In genomic region chr3L:10223397-10223796, dm6 we compare ENCODE assay signal across 4 fruit fly cellular contexts.
TF ChIP-seq lines count a peak whose summit lies in the region.

No protein-coding gene starts in this region.

- no peak for TF ChIP-seq CTCF in whole organism, embryonic (GFP tag; optimal IDR thresholded peaks at IDR 0.05; lab: Kevin White, UChicago)

TF ChIP-seq in whole organism, embryonic, 481 proteins besides CTCF, POLR2A, EP300 and RAD21:
- TF ChIP-seq ranshi (GFP tag; IDR thresholded peaks at IDR 0.05; lab: Robert Waterston, UW) (no peak), zfh1 (GFP tag; IDR thresholded peaks at IDR 0.05; lab: Robert Waterston, UW) (no peak), ftz-f1 (GFP tag; optimal IDR thresholded peaks at IDR 0.05; lab: Kevin White, UChicago) (no peak), ATbp (GFP tag; optimal IDR thresholded peaks at IDR 0.05; lab: Kevin White, UChicago) (peak; percentile 6), grn (GFP tag; optimal IDR thresholded peaks at IDR 0.05; lab: Kevin White, UChicago) (peak; percentile 17), Asciz (GFP tag; optimal IDR thresholded peaks at IDR 0.05; lab: Kevin White, UChicago) (peak; percentile 8)
TF ChIP-seq in whole organism, embryonic: peak in this region for 3.

TF ChIP-seq in whole organism, prepupa, 60 proteins besides CTCF, POLR2A, EP300 and RAD21:
- TF ChIP-seq vri (GFP tag; optimal IDR thresholded peaks at IDR 0.05; lab: Kevin White, UChicago), result peak; percentile 88
- no peak for TF ChIP-seq Gug (GFP tag; IDR thresholded peaks at IDR 0.05; lab: Robert Waterston, UW)
- no peak for TF ChIP-seq CG9139 (GFP tag; optimal IDR thresholded peaks at IDR 0.05; lab: Kevin White, UChicago)
- TF ChIP-seq Blimp-1 (GFP tag; optimal IDR thresholded peaks at IDR 0.05; lab: Kevin White, UChicago), result no peak
- TF ChIP-seq fkh (GFP tag; optimal IDR thresholded peaks at IDR 0.05; lab: Kevin White, UChicago), result peak; percentile 63
- TF ChIP-seq Lpt (GFP tag; optimal IDR thresholded peaks at IDR 0.05; lab: Kevin White, UChicago), result no peak
- no peak for TF ChIP-seq OdsH (GFP tag; optimal IDR thresholded peaks at IDR 0.05; lab: Kevin White, UChicago)
- no peak for TF ChIP-seq lz (GFP tag; optimal IDR thresholded peaks at IDR 0.05; lab: Kevin White, UChicago)
- no peak for TF ChIP-seq CG11902 (GFP tag; optimal IDR thresholded peaks at IDR 0.05; lab: Kevin White, UChicago)
- TF ChIP-seq cyc (GFP tag; optimal IDR thresholded peaks at IDR 0.05; lab: Kevin White, UChicago), result no peak
- no peak for TF ChIP-seq CG7368 (GFP tag; optimal IDR thresholded peaks at IDR 0.05; lab: Kevin White, UChicago)
- TF ChIP-seq Ets96B (tag; optimal IDR thresholded peaks at IDR 0.05; lab: Kevin White, UChicago), result no peak
- TF ChIP-seq topi (GFP tag; optimal IDR thresholded peaks at IDR 0.05; lab: Kevin White, UChicago), result no peak
- TF ChIP-seq svp (GFP tag; lab: Kevin White, UChicago), result peak; percentile 96
- no peak for TF ChIP-seq Sox14 (GFP tag; optimal IDR thresholded peaks at IDR 0.05; lab: Kevin White, UChicago)

TF ChIP-seq in whole organism, pupa, 21 proteins besides CTCF, POLR2A, EP300 and RAD21:
- TF ChIP-seq CG4496 (GFP tag; IDR thresholded peaks at IDR 0.05; lab: Robert Waterston, UW) (no peak), EcR (GFP tag; optimal IDR thresholded peaks at IDR 0.05; lab: Kevin White, UChicago) (peak; percentile 58)

TF ChIP-seq in whole organism, wandering third instar larva, 38 proteins besides CTCF, POLR2A, EP300 and RAD21:
- no peak for TF ChIP-seq fru (GFP tag; optimal IDR thresholded peaks at IDR 0.05; lab: Kevin White, UChicago)
- no peak for TF ChIP-seq sv (GFP tag; optimal IDR thresholded peaks at IDR 0.05; lab: Kevin White, UChicago)
- no peak for TF ChIP-seq OdsH (GFP tag; optimal IDR thresholded peaks at IDR 0.05; lab: Kevin White, UChicago)
- no peak for TF ChIP-seq Myc (optimal IDR thresholded peaks at IDR 0.05; lab: Kevin White, UChicago)
- TF ChIP-seq tai (GFP tag; optimal IDR thresholded peaks at IDR 0.05; lab: Kevin White, UChicago), result peak; percentile 8
- TF ChIP-seq Dif (GFP tag; optimal IDR thresholded peaks at IDR 0.05; lab: Kevin White, UChicago; ENCODE audit: partially characterized antibody), result no peak
- TF ChIP-seq br (GFP tag; optimal IDR thresholded peaks at IDR 0.05; lab: Kevin White, UChicago), result no peak
- no peak for TF ChIP-seq psq (GFP tag; optimal IDR thresholded peaks at IDR 0.05; lab: Kevin White, UChicago)
- peak; percentile 23 for TF ChIP-seq h (GFP tag; optimal IDR thresholded peaks at IDR 0.05; lab: Kevin White, UChicago)
- no peak for TF ChIP-seq Rel (GFP tag; optimal IDR thresholded peaks at IDR 0.05; lab: Kevin White, UChicago)
- TF ChIP-seq Rel (tag; optimal IDR thresholded peaks at IDR 0.05; lab: Kevin White, UChicago), result no peak
- TF ChIP-seq brk (GFP tag; optimal IDR thresholded peaks at IDR 0.05; lab: Kevin White, UChicago), result no peak
- peak; percentile 9 for TF ChIP-seq Hnf4 (GFP tag; optimal IDR thresholded peaks at IDR 0.05; lab: Kevin White, UChicago)
- peak; percentile 45 for TF ChIP-seq CrebA (GFP tag; optimal IDR thresholded peaks at IDR 0.05; lab: Kevin White, UChicago; ENCODE audit: borderline replicate concordance)
